Worm (Caenorhabditis elegans) whole organism, L4/young adult: Measurements from ENCODE around the gene ints-9.

ENCODE experiments used
- W03F9.2 ChIP-seq: fragments of 150-350 bp; optimal IDR thresholded peaks from 2 replicates; lab custom pipeline; 2014; ENCODE audit warnings: missing biosample characterization, missing genetic modification characterization
- dao-5 ChIP-seq: sonication (generic microtip); optimal IDR thresholded peaks from 2 replicates; lab custom pipeline; 2016; ENCODE audit warnings: missing genotype, missing genetic modification characterization, moderate library complexity, missing compliant biosample characterization
- him-1 ChIP-seq: sonication (generic microtip); optimal IDR thresholded peaks from 2 replicates; lab custom pipeline; 2016; ENCODE audit warnings: missing genotype, missing genetic modification reagents, missing genetic modification characterization, missing compliant biosample characterization

DNA sequence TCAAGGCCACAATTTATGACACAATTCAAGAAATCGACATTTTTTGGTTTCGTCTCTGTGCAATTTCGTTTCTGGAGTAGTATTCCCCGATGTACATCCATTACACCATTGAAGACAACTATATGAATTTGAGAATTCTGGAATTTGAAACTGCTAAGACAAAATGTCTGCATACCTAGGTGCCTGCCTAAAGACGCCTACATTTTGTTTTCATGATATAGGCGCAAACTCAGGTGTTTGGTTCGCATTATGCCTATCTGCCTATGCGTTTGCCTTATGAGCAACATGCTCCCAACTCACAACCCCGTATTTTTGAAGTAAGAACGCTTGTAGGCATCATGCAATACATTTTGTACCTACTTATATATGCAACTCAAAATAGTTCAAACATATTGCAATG is 4.6 kb upstream of the ints-9 start, which contains the start of gene F19F10.14:
- TF ChIP-seq dao-5 (tag; lab: Kevin White, UChicago) (no peak), him-1 (tag; lab: Kevin White, UChicago) (no peak), W03F9.2 (tag; lab: Kevin White, UChicago) (no peak)
